Worm (Caenorhabditis elegans) whole organism, L1 larva: ENCODE results near the gene fkb-6.

ENCODE experiments used
- ama-1 ChIP-seq: fragments of 150-350 bp; optimal IDR thresholded peaks from 2 replicates; lab custom pipeline; 2014
- blmp-1 ChIP-seq: fragments of 150-350 bp; optimal IDR thresholded peaks from 2 replicates; lab custom pipeline; 2014; ENCODE audit warnings: missing biosample characterization, missing genetic modification characterization
- ceh-88 ChIP-seq: fragments of 200-800 bp; sonication (Bioruptor generic); IDR thresholded peaks from 2 replicates; pipeline ENCODE4 v1.3.6; 2022; ENCODE audit warnings: missing genetic modification characterization, missing compliant biosample characterization
- ceh-90 ChIP-seq: sonication (generic microtip); optimal IDR thresholded peaks from 2 replicates; lab custom pipeline; 2016; ENCODE audit warnings: missing genetic modification characterization, missing compliant biosample characterization
- dpl-1 ChIP-seq, 3 experiments: fragments of 150-350 bp in 2 of 3; sonication (generic microtip) in 1 of 3; optimal IDR thresholded peaks; 2 replicates each; lab custom pipeline; 2014 to 2017; ENCODE audit warnings: missing biosample characterization in 3 of 3, missing genetic modification characterization in 3 of 3, missing genetic modification reagents in 3 of 3
- efl-1 ChIP-seq, 4 experiments: fragments of 150-350 bp; optimal IDR thresholded peaks in 3 of 4; peaks in 1 of 4; 1 replicate in 1 of 4; 2 replicates in 3 of 4; lab custom pipeline; 2014; ENCODE audit warnings: missing biosample characterization in 2 of 4, missing genetic modification characterization in 2 of 4, missing genetic modification reagents in 2 of 4
- fkh-10 ChIP-seq: sonication (generic microtip); optimal IDR thresholded peaks from 2 replicates; lab custom pipeline; 2017; ENCODE audit warnings: missing biosample characterization, missing genetic modification reagents, missing genetic modification characterization
- hpl-2 ChIP-seq: fragments of 150-350 bp; optimal IDR thresholded peaks from 2 replicates; lab custom pipeline; 2014; ENCODE audit warnings: missing biosample characterization, missing genetic modification reagents, missing genetic modification characterization
- snpc-4 ChIP-seq: fragments of 150-350 bp; optimal IDR thresholded peaks from 2 replicates; lab custom pipeline; 2014; ENCODE audit warnings: missing biosample characterization, missing genetic modification characterization
- tbx-2 ChIP-seq: sonication (generic microtip); optimal IDR thresholded peaks from 2 replicates; lab custom pipeline; 2016; ENCODE audit warnings: missing genetic modification characterization, missing compliant biosample characterization
- unc-62 ChIP-seq: fragments of 150-350 bp; optimal IDR thresholded peaks from 2 replicates; lab custom pipeline; 2014; ENCODE audit warnings: missing biosample characterization, missing genetic modification reagents, missing genetic modification characterization
- xbp-1 ChIP-seq: sonication (generic microtip); optimal IDR thresholded peaks from 2 replicates; lab custom pipeline; 2016; ENCODE audit warnings: missing genetic modification characterization, missing compliant biosample characterization

DNA sequence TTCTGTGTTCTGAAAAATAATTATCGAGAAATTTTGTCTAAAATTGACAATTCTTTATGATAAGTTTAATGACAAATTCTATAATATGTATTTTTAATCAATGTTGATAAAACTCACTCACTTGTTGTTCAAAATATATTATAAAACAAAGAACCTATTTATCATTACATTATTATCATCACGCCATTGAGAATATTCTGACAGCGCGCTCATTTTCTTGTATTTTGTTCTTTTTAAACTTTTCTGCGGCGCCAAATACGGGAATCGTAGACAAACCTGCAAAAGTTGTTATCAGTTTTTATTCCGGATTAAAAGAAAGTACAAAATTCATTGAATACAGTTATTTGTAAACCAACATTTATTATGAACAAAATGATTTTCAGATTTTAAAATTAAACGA is 20.4 kb downstream of the fkb-6 start:
- TF ChIP-seq fkh-10 (GFP tag; lab: Kevin White, UChicago) (no peak), ama-1 (no peak), blmp-1 (no peak), dpl-1 (GFP tag; optimal IDR thresholded peaks at IDR 0.05; lab: Kevin White, UChicago) (no peak), ceh-90 (tag; lab: Kevin White, UChicago) (no peak), efl-1 (optimal IDR thresholded peaks at IDR 0.05; lab: Kevin White, UChicago) (no peak), efl-1 (GFP tag; optimal IDR thresholded peaks at IDR 0.05 in 1 of 2; lab: Kevin White, UChicago) (no peak), ceh-88 (no peak), unc-62 (GFP tag; lab: Kevin White, UChicago) (no peak), hpl-2 (no peak), xbp-1 (tag; lab: Kevin White, UChicago) (no peak), snpc-4 (tag; lab: Kevin White, UChicago) (no peak), tbx-2 (tag; lab: Kevin White, UChicago) (no peak)
